Fruit fly (Drosophila melanogaster) Kc167 (cell line): ENCODE measurements around the gene TTLL15.

Experiments
- Myc ChIP-seq: fragments of >200 bp; optimal IDR thresholded peaks from 2 replicates; lab custom pipeline; 2017; ENCODE audit warnings: missing external identifiers
- Sin3A ChIP-seq: fragments of >200 bp; optimal IDR thresholded peaks from 2 replicates; lab custom pipeline; 2018; ENCODE audit warnings: missing external identifiers
- h ChIP-seq: fragments of >200 bp; optimal IDR thresholded peaks from 3 replicates; lab custom pipeline; 2018; ENCODE audit warnings: missing external identifiers
- insv ChIP-seq: fragments of >200 bp; optimal IDR thresholded peaks from 3 replicates; lab custom pipeline; 2018; ENCODE audit warnings: missing external identifiers
- psq ChIP-seq: fragments of >200 bp; optimal IDR thresholded peaks from 2 replicates; lab custom pipeline; 2017; ENCODE audit warnings: missing external identifiers
- ttk ChIP-seq: sonication (Bioruptor generic); optimal IDR thresholded peaks from 2 replicates; lab custom pipeline; 2017; ENCODE audit warnings: missing external identifiers

DNA sequence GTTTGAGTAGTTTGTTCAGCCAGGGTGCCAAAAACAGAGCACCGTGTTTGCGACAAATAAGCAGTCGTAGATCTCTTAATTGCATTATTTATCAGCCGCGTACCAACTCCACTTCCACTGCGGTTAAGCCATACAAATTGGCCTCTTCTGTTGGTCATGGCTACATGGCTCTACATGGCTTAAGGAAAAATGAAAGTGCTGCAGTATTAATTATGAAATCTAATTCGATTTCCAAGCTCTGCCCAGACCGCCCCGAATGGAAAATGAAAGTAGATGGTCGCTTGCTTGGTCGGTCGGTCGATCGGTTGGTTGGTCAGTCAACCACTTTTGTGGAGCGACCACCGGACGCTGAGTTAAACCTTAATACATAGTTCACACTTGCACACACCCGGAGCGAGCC, 21.8 kb downstream of the TTLL15 start:
- TF ChIP-seq psq: no peak
- no peak for TF ChIP-seq Sin3A
- no peak for TF ChIP-seq insv (lab: Kevin White, UChicago)
- no peak for TF ChIP-seq h (lab: Kevin White, UChicago)
- TF ChIP-seq ttk (lab: Kevin White, UChicago): no peak
- no peak for TF ChIP-seq Myc (lab: Kevin White, UChicago)
